Fruit fly (Drosophila melanogaster): ENCODE measurements around the gene Hr83.

- TF ChIP-seq Clk (GFP tag; optimal IDR thresholded peaks at IDR 0.05) (no peak), CG1620 (GFP tag; optimal IDR thresholded peaks at IDR 0.05) (no peak), bab1 (GFP tag; optimal IDR thresholded peaks at IDR 0.05) (no peak), kay (GFP tag; ENCODE audit: borderline replicate concordance) (no peak), Crg-1 (GFP tag; optimal IDR thresholded peaks at IDR 0.05) (no peak), CG12768 (GFP tag; optimal IDR thresholded peaks at IDR 0.05) (no peak), CG7045 (GFP tag; optimal IDR thresholded peaks at IDR 0.05) (no peak), cnc (optimal IDR thresholded peaks at IDR 0.05) (no peak), CG14711 (tag; optimal IDR thresholded peaks at IDR 0.05) (no peak), CG7101 (tag; optimal IDR thresholded peaks at IDR 0.05) (no peak), CG11617 (GFP tag; optimal IDR thresholded peaks at IDR 0.05) (no peak), tj (GFP tag; optimal IDR thresholded peaks at IDR 0.05) (no peak), pad (GFP tag; optimal IDR thresholded peaks at IDR 0.05) (no peak)
Measured at dm6 chr3R:6348943-6349342, at the start of gene Hr83.

All from whole organism, adult.